Fruit fly (Drosophila melanogaster) whole organism, adult: Measurements from ENCODE around the gene ctrip.

ENCODE experiments used
- CG11617 ChIP-seq: fragments of 200-800 bp; sonication (Bioruptor generic); optimal IDR thresholded peaks from 2 replicates; lab custom pipeline; 2017; ENCODE audit warnings: mild to moderate bottlenecking, missing biosample characterization, missing genetic modification reagents, missing genetic modification characterization
- CG12768 ChIP-seq: fragments of 200-800 bp; sonication (Bioruptor generic); optimal IDR thresholded peaks from 2 replicates; lab custom pipeline; 2017; ENCODE audit warnings: missing biosample characterization, missing genetic modification characterization, mild to moderate bottlenecking, moderate library complexity, missing genetic modification reagents
- CG14711 ChIP-seq: fragments of 200-800 bp; sonication (Bioruptor generic); optimal IDR thresholded peaks from 2 replicates; lab custom pipeline; 2018; ENCODE audit warnings: missing biosample characterization, mild to moderate bottlenecking, missing genetic modification characterization, moderate library complexity
- CG1620 ChIP-seq: fragments of 200-800 bp; sonication (Bioruptor generic); optimal IDR thresholded peaks from 2 replicates; lab custom pipeline; 2016; ENCODE audit warnings: missing biosample characterization, missing genetic modification characterization
- CG33017 ChIP-seq: fragments of 200-800 bp; sonication (Bioruptor generic); optimal IDR thresholded peaks from 2 replicates; lab custom pipeline; 2018; ENCODE audit warnings: missing biosample characterization, mild to moderate bottlenecking, missing genetic modification characterization, moderate library complexity
- CG5204 ChIP-seq: fragments of 200-800 bp; sonication (Bioruptor generic); optimal IDR thresholded peaks from 2 replicates; lab custom pipeline; 2016; ENCODE audit warnings: missing biosample characterization, missing genetic modification characterization
- CG7045 ChIP-seq: fragments of 200-800 bp; sonication (Bioruptor generic); optimal IDR thresholded peaks from 2 replicates; lab custom pipeline; 2017; ENCODE audit warnings: missing biosample characterization, mild to moderate bottlenecking, missing genetic modification characterization
- CG7101 ChIP-seq: fragments of 200-800 bp; sonication (Bioruptor generic); optimal IDR thresholded peaks from 2 replicates; lab custom pipeline; 2018; ENCODE audit warnings: missing biosample characterization, mild to moderate bottlenecking, missing genetic modification characterization, moderate library complexity
- Clk ChIP-seq: fragments of 200-800 bp; sonication (Bioruptor generic); optimal IDR thresholded peaks from 2 replicates; lab custom pipeline; 2017; ENCODE audit warnings: missing biosample characterization, missing genetic modification characterization
- Crg-1 ChIP-seq: fragments of 200-800 bp; sonication (Bioruptor generic); optimal IDR thresholded peaks from 2 replicates; lab custom pipeline; 2016; ENCODE audit warnings: missing biosample characterization, missing genetic modification characterization
- Hr96 ChIP-seq: fragments of 200-800 bp; sonication (Bioruptor generic); optimal IDR thresholded peaks from 2 replicates; lab custom pipeline; 2016; ENCODE audit warnings: missing biosample characterization, missing genetic modification characterization
- Mnt ChIP-seq: fragments of 200-800 bp; sonication (Bioruptor generic); optimal IDR thresholded peaks from 2 replicates; lab custom pipeline; 2016; ENCODE audit warnings: missing biosample characterization, mild to moderate bottlenecking, missing genetic modification characterization
- bab1 ChIP-seq: fragments of 200-800 bp; sonication (Bioruptor generic); optimal IDR thresholded peaks from 3 replicates; lab custom pipeline; 2019; ENCODE audit warnings: missing biosample characterization, mild to moderate bottlenecking, missing genetic modification characterization, moderate library complexity
- cic ChIP-seq: fragments of 200-800 bp; sonication (Bioruptor generic); optimal IDR thresholded peaks from 2 replicates; lab custom pipeline; 2017; ENCODE audit warnings: missing biosample characterization, mild to moderate bottlenecking, missing genetic modification characterization, moderate library complexity
- cnc ChIP-seq, 2 experiments: fragments of >200 bp; optimal IDR thresholded peaks; 2 replicates each; lab custom pipeline; 2017
- kay ChIP-seq: fragments of 200-800 bp; sonication (Bioruptor generic); peaks from one replicate; lab custom pipeline; 2016; ENCODE audit warnings: missing biosample characterization, missing genetic modification characterization, borderline replicate concordance
- ovo ChIP-seq: fragments of 200-800 bp; sonication (Bioruptor generic); optimal IDR thresholded peaks from 2 replicates; lab custom pipeline; 2016; ENCODE audit warnings: missing biosample characterization, missing genetic modification characterization
- pad ChIP-seq: fragments of 200-800 bp; sonication (Bioruptor generic); optimal IDR thresholded peaks from 3 replicates; lab custom pipeline; 2017; ENCODE audit warnings: missing biosample characterization, missing genetic modification characterization, mild to moderate bottlenecking, moderate library complexity, missing genetic modification reagents
- tj ChIP-seq: fragments of 200-800 bp; sonication (Bioruptor generic); optimal IDR thresholded peaks from 3 replicates; lab custom pipeline; 2017; ENCODE audit warnings: missing biosample characterization, mild to moderate bottlenecking, missing genetic modification characterization, moderate library complexity
- toe ChIP-seq: fragments of 200-800 bp; sonication (Bioruptor generic); optimal IDR thresholded peaks from 2 replicates; lab custom pipeline; 2016; ENCODE audit warnings: missing biosample characterization, missing genetic modification characterization

Gene ctrip

dm6 chr3R:4809944-4810653, 1.8 kb downstream of the ctrip start:
- TF ChIP-seq CG5204 (GFP tag; lab: Kevin White, UChicago) (no peak), pad (GFP tag; lab: Kevin White, UChicago) (peak; percentile 57), CG11617 (GFP tag; lab: Kevin White, UChicago) (no peak), CG12768 (GFP tag; lab: Kevin White, UChicago) (peak; percentile 28), CG33017 (no peak), CG7045 (no peak)

DNA sequence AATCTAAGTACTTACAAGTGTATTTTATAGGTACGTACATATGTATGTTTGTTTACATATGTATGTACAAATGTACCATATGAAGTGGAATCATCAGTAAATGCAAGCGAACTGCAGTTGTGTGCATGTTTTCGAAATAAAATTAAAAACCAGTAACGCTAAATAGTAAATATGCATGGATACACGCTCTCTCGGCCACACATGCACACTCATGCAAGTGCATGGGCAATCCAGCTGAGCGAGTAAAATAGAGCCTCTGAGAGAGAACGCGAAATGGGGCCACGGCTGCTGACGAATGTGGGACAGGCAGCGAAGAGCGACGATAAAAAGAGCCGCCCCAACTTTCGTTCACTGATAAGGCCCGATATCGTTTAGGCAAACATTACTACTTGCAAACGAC, 4.3 kb downstream of the ctrip start:
- peak; percentile 66 for TF ChIP-seq tj
- no peak for TF ChIP-seq Crg-1 (GFP tag; lab: Kevin White, UChicago)

dm6 chr3R:4806318-4806757, 5.6 kb downstream of the ctrip start:
- TF ChIP-seq tj (peak; percentile 84), bab1 (GFP tag; lab: Kevin White, UChicago) (peak; percentile 64), Mnt (GFP tag; lab: Kevin White, UChicago) (peak; percentile 48), cnc (optimal IDR thresholded peaks at IDR 0.05; lab: Kevin White, UChicago) (no peak), CG1620 (GFP tag; lab: Kevin White, UChicago) (peak; percentile 43), Hr96 (peak; percentile 47), CG33017 (peak; percentile 57), CG11617 (GFP tag; lab: Kevin White, UChicago) (peak; percentile 60), ovo (GFP tag; lab: Kevin White, UChicago) (no peak), cic (GFP tag; lab: Kevin White, UChicago) (peak; percentile 3), CG7045 (peak; percentile 41), kay (GFP tag; lab: Kevin White, UChicago) (no peak), CG5204 (GFP tag; lab: Kevin White, UChicago) (peak; percentile 46), Clk (GFP tag; lab: Kevin White, UChicago) (peak; percentile 5), CG14711 (tag; lab: Kevin White, UChicago) (no peak), Crg-1 (GFP tag; lab: Kevin White, UChicago) (peak; percentile 78), CG7101 (tag; lab: Kevin White, UChicago) (peak; percentile 55), toe (GFP tag; lab: Kevin White, UChicago) (no peak), CG12768 (GFP tag; lab: Kevin White, UChicago) (peak; percentile 50), pad (GFP tag; lab: Kevin White, UChicago) (no peak)

DNA sequence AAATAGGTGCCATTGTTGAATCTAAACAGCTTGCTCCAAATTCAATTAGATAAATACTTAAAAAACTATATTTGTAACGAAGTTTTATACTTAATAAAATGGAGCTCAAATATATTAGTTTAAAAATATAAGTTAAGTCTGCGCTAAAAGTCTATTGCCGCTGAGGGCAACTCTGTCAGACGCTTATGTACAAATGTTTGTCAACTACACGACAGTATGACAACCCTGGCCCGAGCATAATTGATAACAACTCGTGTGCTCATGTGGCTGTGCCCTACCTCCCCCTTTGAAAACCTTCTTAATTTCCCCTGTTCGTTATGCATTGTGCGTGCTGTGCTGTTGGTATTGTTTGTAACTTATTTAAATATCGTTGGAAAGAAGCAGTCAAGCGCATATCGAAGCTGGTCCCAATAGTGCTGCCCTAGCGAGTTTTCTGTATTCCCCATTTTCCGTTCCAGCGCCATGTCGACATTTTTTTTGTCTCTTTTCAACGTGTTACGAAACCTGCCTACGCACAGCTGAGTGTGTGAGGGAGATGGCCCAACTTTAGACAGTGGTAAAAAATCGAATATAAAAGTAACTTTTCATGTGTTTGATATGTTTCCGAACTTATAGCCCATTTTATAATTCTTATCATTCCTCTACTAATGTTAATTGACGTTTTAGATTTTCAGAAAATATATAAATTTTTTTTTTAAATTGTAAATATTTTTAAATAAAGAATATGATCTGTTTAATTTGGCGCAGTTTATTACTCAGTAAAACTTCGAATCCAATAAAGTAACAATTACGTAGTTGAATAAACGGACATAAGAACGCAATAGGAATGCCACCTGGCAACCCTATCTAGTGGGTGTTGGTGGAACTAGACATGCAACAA, 6.8 kb downstream of the ctrip start:
- peak; percentile 62 for TF ChIP-seq CG14711 (tag; lab: Kevin White, UChicago)
- TF ChIP-seq pad (GFP tag; lab: Kevin White, UChicago) = no peak
- TF ChIP-seq CG7101 (tag; lab: Kevin White, UChicago) = no peak
- peak; percentile 79 for TF ChIP-seq tj
- no peak for TF ChIP-seq CG12768 (GFP tag; lab: Kevin White, UChicago)
- no peak for TF ChIP-seq CG1620 (GFP tag; lab: Kevin White, UChicago)
- no peak for TF ChIP-seq cnc (optimal IDR thresholded peaks at IDR 0.05; lab: Kevin White, UChicago)
- TF ChIP-seq CG11617 (GFP tag; lab: Kevin White, UChicago) = no peak
- no peak for TF ChIP-seq cic (GFP tag; lab: Kevin White, UChicago)
- TF ChIP-seq toe (GFP tag; lab: Kevin White, UChicago) = no peak
- TF ChIP-seq CG5204 (GFP tag; lab: Kevin White, UChicago) = no peak
- no peak for TF ChIP-seq CG7045
- no peak for TF ChIP-seq Hr96
- TF ChIP-seq kay (GFP tag; lab: Kevin White, UChicago) = no peak
- TF ChIP-seq CG33017 = no peak
- no peak for TF ChIP-seq ovo (GFP tag; lab: Kevin White, UChicago)
- no peak for TF ChIP-seq Mnt (GFP tag; lab: Kevin White, UChicago)
- peak; percentile 10 for TF ChIP-seq bab1 (GFP tag; lab: Kevin White, UChicago)
- no peak for TF ChIP-seq Crg-1 (GFP tag; lab: Kevin White, UChicago)
- no peak for TF ChIP-seq Clk (GFP tag; lab: Kevin White, UChicago)

- TF ChIP-seq kay (GFP tag; lab: Kevin White, UChicago) = peak; percentile 85
- TF ChIP-seq Mnt (GFP tag; lab: Kevin White, UChicago) = no peak
- peak; percentile 72 for TF ChIP-seq tj
Observed at dm6 chr3R:4804126-4804649, 7.7 kb downstream of the ctrip start.

dm6 chr3R:4798025-4798424, 13.9 kb downstream of the ctrip start:
- peak; percentile 57 for TF ChIP-seq tj
- no peak for TF ChIP-seq ovo (GFP tag; lab: Kevin White, UChicago)
